Worm (Caenorhabditis elegans) whole organism, L1 larva: ENCODE measurements around the gene srx-121.

ENCODE experiments used
- C04F5.9 ChIP-seq: sonication (generic microtip); optimal IDR thresholded peaks from 2 replicates; lab custom pipeline; 2016; ENCODE audit warnings: missing genetic modification characterization, missing compliant biosample characterization
- aha-1 ChIP-seq: fragments of 150-350 bp; optimal IDR thresholded peaks from 2 replicates; lab custom pipeline; 2014; ENCODE audit warnings: missing biosample characterization, missing genetic modification characterization
- blmp-1 ChIP-seq: fragments of 150-350 bp; optimal IDR thresholded peaks from 2 replicates; lab custom pipeline; 2014; ENCODE audit warnings: missing biosample characterization, missing genetic modification characterization
- dpl-1 ChIP-seq, 3 experiments: fragments of 150-350 bp in 2 of 3; sonication (generic microtip) in 1 of 3; optimal IDR thresholded peaks; 2 replicates each; lab custom pipeline; 2014 to 2017; ENCODE audit warnings: missing biosample characterization in 3 of 3, missing genetic modification characterization in 3 of 3, missing genetic modification reagents in 3 of 3
- dsc-1 ChIP-seq: sonication (generic microtip); optimal IDR thresholded peaks from 2 replicates; lab custom pipeline; 2016; ENCODE audit warnings: mild to moderate bottlenecking, missing genetic modification characterization, missing compliant biosample characterization
- efl-1 ChIP-seq, 4 experiments: fragments of 150-350 bp; optimal IDR thresholded peaks in 3 of 4; peaks in 1 of 4; 1 replicate in 1 of 4; 2 replicates in 3 of 4; lab custom pipeline; 2014; ENCODE audit warnings: missing biosample characterization in 2 of 4, missing genetic modification characterization in 2 of 4, missing genetic modification reagents in 2 of 4
- fkh-10 ChIP-seq: sonication (generic microtip); optimal IDR thresholded peaks from 2 replicates; lab custom pipeline; 2017; ENCODE audit warnings: missing biosample characterization, missing genetic modification reagents, missing genetic modification characterization
- fkh-8 ChIP-seq: sonication (generic microtip); optimal IDR thresholded peaks from 2 replicates; lab custom pipeline; 2016; ENCODE audit warnings: mild to moderate bottlenecking, missing genetic modification characterization, missing compliant biosample characterization
- grh-1 ChIP-seq: fragments of 200-800 bp; sonication (Bioruptor generic); IDR thresholded peaks from 2 replicates; pipeline ENCODE4 v1.3.6; 2022; ENCODE audit warnings: missing genetic modification reagents, missing genetic modification characterization, missing compliant biosample characterization
- lin-14 ChIP-seq: fragments of 200-800 bp; sonication (Bioruptor generic); optimal IDR thresholded peaks from 2 replicates; lab custom pipeline; 2018; ENCODE audit warnings: mild to moderate bottlenecking, missing genetic modification characterization, moderate library complexity, missing compliant biosample characterization
- lin-35 ChIP-seq, 2 experiments: fragments of 150-350 bp; optimal IDR thresholded peaks; 2 replicates each; lab custom pipeline; 2014; ENCODE audit warnings: missing biosample characterization in 2 of 2, missing genetic modification characterization in 2 of 2, missing genetic modification reagents in 2 of 2
- lin-39 ChIP-seq: fragments of 150-350 bp; optimal IDR thresholded peaks from 2 replicates; lab custom pipeline; 2014; ENCODE audit warnings: missing biosample characterization, missing genetic modification reagents, missing genetic modification characterization
- lir-3 ChIP-seq: sonication (generic microtip); optimal IDR thresholded peaks from 2 replicates; lab custom pipeline; 2016; ENCODE audit warnings: mild to moderate bottlenecking, missing genetic modification characterization, moderate library complexity, missing compliant biosample characterization; ENCODE audit not compliant: poor library complexity
- lsy-2 ChIP-seq, 2 experiments: fragments of 150-350 bp; optimal IDR thresholded peaks; 2 replicates each; lab custom pipeline; 2014; ENCODE audit warnings: missing biosample characterization in 2 of 2, missing genetic modification characterization in 2 of 2
- mdl-1 ChIP-seq, 2 experiments: fragments of 150-350 bp; optimal IDR thresholded peaks; 2 replicates each; lab custom pipeline; 2014 to 2017; ENCODE audit warnings: missing biosample characterization in 2 of 2, missing genetic modification characterization in 2 of 2, inconsistent platforms in 1 of 2
- mep-1 ChIP-seq: fragments of 150-350 bp; optimal IDR thresholded peaks from 2 replicates; lab custom pipeline; 2014; ENCODE audit warnings: missing biosample characterization, missing genetic modification characterization
- nhr-11 ChIP-seq: fragments of 150-350 bp; optimal IDR thresholded peaks from 2 replicates; lab custom pipeline; 2014; ENCODE audit warnings: missing biosample characterization, missing genetic modification characterization
- nhr-12 ChIP-seq: sonication (generic microtip); optimal IDR thresholded peaks from 2 replicates; lab custom pipeline; 2017; ENCODE audit warnings: missing biosample characterization, missing genetic modification characterization
- nhr-19 ChIP-seq: fragments of 200-800 bp; sonication (Bioruptor generic); conservative IDR thresholded peaks from 2 replicates; pipeline ENCODE4 v1.3.6; 2022; ENCODE audit warnings: missing genetic modification characterization, missing compliant biosample characterization
- nhr-20 ChIP-seq: sonication (generic microtip); optimal IDR thresholded peaks from 2 replicates; lab custom pipeline; 2016; ENCODE audit warnings: mild to moderate bottlenecking, missing genetic modification characterization, missing compliant biosample characterization
- nhr-237 ChIP-seq: fragments of 150-350 bp; optimal IDR thresholded peaks from 2 replicates; lab custom pipeline; 2014; ENCODE audit warnings: missing biosample characterization, missing genetic modification characterization
- nhr-47 ChIP-seq: sonication (generic microtip); optimal IDR thresholded peaks from 2 replicates; lab custom pipeline; 2016; ENCODE audit warnings: mild to moderate bottlenecking, missing genetic modification characterization, moderate library complexity, missing compliant biosample characterization
- nhr-71 ChIP-seq: sonication (generic microtip); optimal IDR thresholded peaks from 2 replicates; lab custom pipeline; 2016; ENCODE audit warnings: mild to moderate bottlenecking, missing genetic modification characterization, moderate library complexity, missing compliant biosample characterization
- nhr-77 ChIP-seq: fragments of 150-350 bp; optimal IDR thresholded peaks from 2 replicates; lab custom pipeline; 2014; ENCODE audit warnings: missing biosample characterization, missing genetic modification characterization
- nhr-84 ChIP-seq: sonication (generic microtip); optimal IDR thresholded peaks from 2 replicates; lab custom pipeline; 2017; ENCODE audit warnings: missing biosample characterization, missing genetic modification characterization
- nhr-85 ChIP-seq: sonication (generic microtip); peaks from one replicate; lab custom pipeline; 2016; ENCODE audit warnings: missing genetic modification characterization, inconsistent platforms, missing compliant biosample characterization
- nhr-90 ChIP-seq: sonication (generic microtip); optimal IDR thresholded peaks from 2 replicates; lab custom pipeline; 2016; ENCODE audit warnings: mild to moderate bottlenecking, missing genetic modification characterization, missing compliant biosample characterization; ENCODE audit not compliant: poor library complexity
- pqm-1 ChIP-seq: sonication (generic microtip); optimal IDR thresholded peaks from 3 replicates; lab custom pipeline; 2017; ENCODE audit warnings: missing biosample characterization, missing genetic modification characterization
- rnt-1 ChIP-seq: sonication (generic microtip); optimal IDR thresholded peaks from 2 replicates; lab custom pipeline; 2016; ENCODE audit warnings: mild to moderate bottlenecking, missing genetic modification characterization, moderate library complexity, missing compliant biosample characterization
- skn-1 ChIP-seq: fragments of 150-350 bp; optimal IDR thresholded peaks from 2 replicates; lab custom pipeline; 2014; ENCODE audit warnings: missing biosample characterization, missing genetic modification characterization
- snpc-4 ChIP-seq: fragments of 150-350 bp; optimal IDR thresholded peaks from 2 replicates; lab custom pipeline; 2014; ENCODE audit warnings: missing biosample characterization, missing genetic modification characterization
- snu-23 ChIP-seq: sonication (generic microtip); optimal IDR thresholded peaks from 2 replicates; lab custom pipeline; 2016; ENCODE audit warnings: missing genetic modification characterization, missing compliant biosample characterization
- sptf-1 ChIP-seq: fragments of 150-350 bp; optimal IDR thresholded peaks from 2 replicates; lab custom pipeline; 2014; ENCODE audit warnings: missing biosample characterization, missing genetic modification characterization
- tbx-2 ChIP-seq: sonication (generic microtip); optimal IDR thresholded peaks from 2 replicates; lab custom pipeline; 2016; ENCODE audit warnings: missing genetic modification characterization, missing compliant biosample characterization
- unc-62 ChIP-seq: fragments of 150-350 bp; optimal IDR thresholded peaks from 2 replicates; lab custom pipeline; 2014; ENCODE audit warnings: missing biosample characterization, missing genetic modification reagents, missing genetic modification characterization
- unc-86 ChIP-seq: sonication (generic microtip); optimal IDR thresholded peaks from 2 replicates; lab custom pipeline; 2016; ENCODE audit warnings: missing genetic modification characterization, missing compliant biosample characterization
- unc-98 ChIP-seq: fragments of 200-800 bp; sonication (Bioruptor generic); IDR thresholded peaks from 2 replicates; pipeline ENCODE4 v1.3.6; 2022; ENCODE audit warnings: missing genetic modification characterization, missing compliant biosample characterization
- vab-15 ChIP-seq: sonication (generic microtip); optimal IDR thresholded peaks from 2 replicates; lab custom pipeline; 2017; ENCODE audit warnings: missing genotype, mild to moderate bottlenecking, missing genetic modification characterization, missing compliant biosample characterization
- zag-1 ChIP-seq: fragments of 150-350 bp; optimal IDR thresholded peaks from 2 replicates; lab custom pipeline; 2014; ENCODE audit warnings: missing biosample characterization, missing genetic modification characterization

Gene srx-121

ce11 chrV:3391005-3391404 lies 18.4 kb upstream of the srx-121 start (continued):
- no peak for TF ChIP-seq lin-39 (tag; lab: Kevin White, UChicago)
- TF ChIP-seq unc-98 (GFP tag; lab: Robert Waterston, UW) = no peak
- peak; percentile 76 to 82 for TF ChIP-seq efl-1 (optimal IDR thresholded peaks at IDR 0.05; lab: Kevin White, UChicago)
- peak; percentile 68 to 94 for TF ChIP-seq efl-1 (GFP tag; optimal IDR thresholded peaks at IDR 0.05 in 1 of 2; lab: Kevin White, UChicago)
- TF ChIP-seq vab-15 (tag; lab: Kevin White, UChicago) = no peak
- TF ChIP-seq nhr-47 (tag; lab: Kevin White, UChicago) = peak; percentile 79
- TF ChIP-seq snpc-4 = peak; percentile 43
- TF ChIP-seq sptf-1 (tag; lab: Kevin White, UChicago) = no peak
- TF ChIP-seq unc-62 = no peak
- peak; percentile 67 for TF ChIP-seq nhr-237 (tag; lab: Kevin White, UChicago)
- no peak for TF ChIP-seq aha-1 (tag; lab: Kevin White, UChicago)
- TF ChIP-seq lsy-2 (tag; optimal IDR thresholded peaks at IDR 0.05; lab: Kevin White, UChicago) = peak; percentile 68 to 88
- TF ChIP-seq fkh-8 (tag; lab: Kevin White, UChicago) = peak; percentile 23
- peak in 1 of 2 experiments; percentile 81 for TF ChIP-seq mdl-1 (tag; optimal IDR thresholded peaks at IDR 0.05; lab: Kevin White, UChicago)
- TF ChIP-seq fkh-10 (GFP tag; lab: Kevin White, UChicago) = no peak
- TF ChIP-seq nhr-90 = peak; percentile 81
- TF ChIP-seq lin-14 (GFP tag; lab: Kevin White, UChicago) = peak; percentile 99
- TF ChIP-seq nhr-19 (GFP tag; lab: Robert Waterston, UW) = peak; percentile 87
- peak; percentile 91 for TF ChIP-seq mep-1 (tag; lab: Kevin White, UChicago)
- no peak for TF ChIP-seq nhr-12 (tag; lab: Kevin White, UChicago)
- peak; percentile 19 for TF ChIP-seq lir-3

ce11 chrV:3388299-3388698 lies 15.7 kb upstream of the srx-121 start:
- TF ChIP-seq C04F5.9 = no peak
- TF ChIP-seq blmp-1 (tag; lab: Kevin White, UChicago) = peak; percentile 26
- no peak for TF ChIP-seq lin-39 (tag; lab: Kevin White, UChicago)
- TF ChIP-seq nhr-85 (tag; lab: Kevin White, UChicago) = peak; percentile 49
- TF ChIP-seq dpl-1 (GFP tag; optimal IDR thresholded peaks at IDR 0.05; lab: Kevin White, UChicago) = peak in 2 of 3 experiments; percentile 15 to 17
- TF ChIP-seq nhr-71 (tag; lab: Kevin White, UChicago) = peak; percentile 52
- TF ChIP-seq skn-1 (tag; lab: Kevin White, UChicago) = no peak
- TF ChIP-seq efl-1 (optimal IDR thresholded peaks at IDR 0.05; lab: Kevin White, UChicago) = peak; percentile 15 to 17
- TF ChIP-seq efl-1 (GFP tag; optimal IDR thresholded peaks at IDR 0.05 in 1 of 2; lab: Kevin White, UChicago) = no peak
- TF ChIP-seq nhr-77 (tag; lab: Kevin White, UChicago) = no peak
- no peak for TF ChIP-seq grh-1 (GFP tag; lab: Robert Waterston, UW)
- TF ChIP-seq nhr-11 = no peak
- no peak for TF ChIP-seq unc-62
- peak; percentile 85 for TF ChIP-seq lin-14 (GFP tag; lab: Kevin White, UChicago)
- no peak for TF ChIP-seq mdl-1 (tag; optimal IDR thresholded peaks at IDR 0.05; lab: Kevin White, UChicago)
- no peak for TF ChIP-seq nhr-84 (tag; lab: Kevin White, UChicago)
- TF ChIP-seq unc-86 (tag; lab: Kevin White, UChicago) = no peak
- peak; percentile 21 for TF ChIP-seq nhr-47 (tag; lab: Kevin White, UChicago)
- no peak for TF ChIP-seq tbx-2 (tag; lab: Kevin White, UChicago)
- peak; percentile 60 for TF ChIP-seq nhr-20 (tag; lab: Kevin White, UChicago)
- TF ChIP-seq zag-1 = no peak
- TF ChIP-seq pqm-1 (tag; lab: Kevin White, UChicago) = no peak
- peak in 1 of 2 experiments; percentile 14 for TF ChIP-seq lin-35 (GFP tag; optimal IDR thresholded peaks at IDR 0.05; lab: Kevin White, UChicago)
- no peak for TF ChIP-seq dsc-1 (tag; lab: Kevin White, UChicago)
- peak; percentile 58 for TF ChIP-seq rnt-1 (tag; lab: Kevin White, UChicago)
- peak; percentile 42 for TF ChIP-seq snu-23 (GFP tag; lab: Kevin White, UChicago)
- peak; percentile 53 for TF ChIP-seq nhr-19 (GFP tag; lab: Robert Waterston, UW)
